Worm (Caenorhabditis elegans) whole organism, late embryonic: ENCODE measurements around the gene alh-9.

Experiments
- C08G9.2 ChIP-seq: sonication (generic microtip); optimal IDR thresholded peaks from 2 replicates; lab custom pipeline; 2016; ENCODE audit warnings: mild to moderate bottlenecking, missing genetic modification characterization, moderate library complexity, missing compliant biosample characterization
- C38D4.7 ChIP-seq: fragments of 200-800 bp; sonication (Bioruptor generic); optimal IDR thresholded peaks from 2 replicates; lab custom pipeline; 2018; ENCODE audit warnings: mild to moderate bottlenecking, missing genetic modification characterization, moderate library complexity, missing compliant biosample characterization
- ama-1 ChIP-seq: fragments of 150-350 bp; optimal IDR thresholded peaks from 2 replicates; lab custom pipeline; 2014
- ceh-18 ChIP-seq: sonication (generic microtip); optimal IDR thresholded peaks from 2 replicates; lab custom pipeline; 2016; ENCODE audit warnings: missing genetic modification characterization, missing compliant biosample characterization
- ceh-19 ChIP-seq: fragments of 200-800 bp; sonication (Bioruptor generic); optimal IDR thresholded peaks from 2 replicates; lab custom pipeline; 2018; ENCODE audit warnings: mild to moderate bottlenecking, missing genetic modification characterization, missing compliant biosample characterization
- ceh-2 ChIP-seq: sonication (generic microtip); optimal IDR thresholded peaks from 2 replicates; lab custom pipeline; 2016; ENCODE audit warnings: missing genotype, missing genetic modification characterization, missing compliant biosample characterization
- ceh-34 ChIP-seq: sonication (generic microtip); optimal IDR thresholded peaks from 2 replicates; lab custom pipeline; 2016; ENCODE audit warnings: mild to moderate bottlenecking, missing genetic modification characterization, missing compliant biosample characterization
- dmd-4 ChIP-seq: sonication (generic microtip); optimal IDR thresholded peaks from 2 replicates; lab custom pipeline; 2016; ENCODE audit warnings: borderline replicate concordance, missing genetic modification characterization, missing compliant biosample characterization
- dve-1 ChIP-seq: sonication (generic microtip); optimal IDR thresholded peaks from 2 replicates; lab custom pipeline; 2017; ENCODE audit warnings: antibody characterized with exemption, mild to moderate bottlenecking, missing genetic modification characterization, missing compliant biosample characterization
- elt-2 ChIP-seq: sonication (generic microtip); optimal IDR thresholded peaks from 2 replicates; lab custom pipeline; 2016; ENCODE audit warnings: missing genetic modification reagents, missing genetic modification characterization, missing compliant biosample characterization
- ets-4 ChIP-seq: sonication (generic microtip); optimal IDR thresholded peaks from 2 replicates; lab custom pipeline; 2016; ENCODE audit warnings: missing genetic modification characterization, missing compliant biosample characterization
- fax-1 ChIP-seq: sonication (generic microtip); optimal IDR thresholded peaks from 2 replicates; lab custom pipeline; 2016; ENCODE audit warnings: missing genotype, missing genetic modification characterization, missing compliant biosample characterization
- hlh-13 ChIP-seq: fragments of 200-800 bp; sonication (Bioruptor generic); optimal IDR thresholded peaks from 2 replicates; lab custom pipeline; 2018; ENCODE audit warnings: mild to moderate bottlenecking, missing genetic modification characterization, missing compliant biosample characterization
- hlh-6 ChIP-seq: sonication (generic microtip); optimal IDR thresholded peaks from 2 replicates; lab custom pipeline; 2016; ENCODE audit warnings: missing genotype, missing genetic modification characterization, missing compliant biosample characterization
- lin-11 ChIP-seq: fragments of 200-800 bp; sonication (Bioruptor generic); optimal IDR thresholded peaks from 2 replicates; lab custom pipeline; 2018; ENCODE audit warnings: mild to moderate bottlenecking, missing genetic modification characterization, missing compliant biosample characterization
- madf-2 ChIP-seq: sonication (generic microtip); optimal IDR thresholded peaks from 2 replicates; lab custom pipeline; 2017; ENCODE audit warnings: missing genetic modification characterization, missing compliant biosample characterization
- nfya-1 ChIP-seq: sonication (generic microtip); optimal IDR thresholded peaks from 2 replicates; lab custom pipeline; 2017; ENCODE audit warnings: missing genetic modification characterization, mild to moderate bottlenecking, missing compliant biosample characterization, antibody characterized with exemption, moderate library complexity
- nhr-11 ChIP-seq: fragments of 150-350 bp; optimal IDR thresholded peaks from 2 replicates; lab custom pipeline; 2014; ENCODE audit warnings: missing biosample characterization, missing genetic modification characterization
- nhr-232 ChIP-seq: sonication (generic microtip); optimal IDR thresholded peaks from 2 replicates; lab custom pipeline; 2016; ENCODE audit warnings: missing genetic modification characterization, missing compliant biosample characterization
- pros-1 ChIP-seq: fragments of 150-350 bp; optimal IDR thresholded peaks from 2 replicates; lab custom pipeline; 2014; ENCODE audit warnings: missing biosample characterization, missing genetic modification reagents, missing genetic modification characterization
- rnt-1 ChIP-seq: sonication (generic microtip); optimal IDR thresholded peaks from 2 replicates; lab custom pipeline; 2016; ENCODE audit warnings: missing genetic modification characterization, missing compliant biosample characterization
- sdc-2 ChIP-seq: sonication (generic microtip); optimal IDR thresholded peaks from 2 replicates; lab custom pipeline; 2016; ENCODE audit warnings: missing genotype, missing genetic modification characterization, missing compliant biosample characterization
- syd-9 ChIP-seq: sonication (generic microtip); optimal IDR thresholded peaks from 2 replicates; lab custom pipeline; 2016; ENCODE audit warnings: mild to moderate bottlenecking, missing genetic modification characterization, moderate library complexity, missing compliant biosample characterization
- unc-3 ChIP-seq, 2 experiments: fragments of 200-800 bp in 1 of 2; sonication (Bioruptor generic) in 1 of 2; sonication (generic microtip) in 1 of 2; conservative IDR thresholded peaks in 1 of 2; optimal IDR thresholded peaks in 1 of 2; 2 replicates each; pipeline versions ENCODE4 v1.3.6 to Lab custom; 2016 to 2022; ENCODE audit warnings: missing compliant biosample characterization in 2 of 2, missing genetic modification characterization in 2 of 2, missing genetic modification reagents in 1 of 2
- unc-42 ChIP-seq: sonication (generic microtip); optimal IDR thresholded peaks from 2 replicates; lab custom pipeline; 2016; ENCODE audit warnings: missing genotype, missing genetic modification characterization, missing compliant biosample characterization
- unc-55 ChIP-seq: sonication (generic microtip); optimal IDR thresholded peaks from 2 replicates; lab custom pipeline; 2017; ENCODE audit warnings: missing biosample characterization, missing genetic modification reagents, missing genetic modification characterization
- unc-86 ChIP-seq: sonication (generic microtip); optimal IDR thresholded peaks from 2 replicates; lab custom pipeline; 2016; ENCODE audit warnings: missing genetic modification characterization, missing compliant biosample characterization

The alh-9 gene

DNA sequence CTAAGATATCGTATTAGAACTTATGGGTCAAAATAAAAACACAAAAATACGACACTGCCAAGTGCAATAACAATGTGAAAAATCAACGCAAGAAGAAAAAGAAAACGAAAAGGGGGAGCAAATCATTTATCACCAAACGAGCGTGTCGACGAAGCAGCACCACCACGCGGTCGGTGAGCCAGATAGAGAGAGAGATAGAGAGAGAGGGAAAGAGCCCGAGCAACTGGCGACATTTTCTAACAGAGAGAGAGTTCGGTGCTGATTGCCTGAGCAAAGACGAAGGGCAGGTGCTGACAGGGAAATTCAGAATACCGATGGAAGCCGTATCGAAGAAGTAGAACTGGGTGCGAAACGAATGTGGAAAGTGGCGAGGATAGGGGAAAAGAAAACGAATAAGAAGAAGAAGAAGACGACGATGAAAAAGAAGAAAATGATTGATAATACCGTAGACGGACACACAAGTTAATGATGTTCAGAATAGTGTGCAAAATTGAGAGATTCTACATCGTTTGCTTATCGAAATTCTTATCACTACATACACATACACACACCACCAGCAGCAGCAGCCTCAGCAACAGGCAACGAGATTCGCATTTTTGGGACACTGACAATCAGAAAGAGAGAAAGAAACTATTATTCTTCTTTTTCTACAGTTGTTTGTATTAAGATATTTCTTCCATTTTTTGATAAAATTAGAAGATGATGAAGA lies 20.5 kb upstream of the alh-9 start:
- peak; percentile 23 for TF ChIP-seq ceh-34 (tag; lab: Kevin White, UChicago)
- TF ChIP-seq ets-4 (tag; lab: Kevin White, UChicago): peak; percentile 26
- TF ChIP-seq elt-2 (tag; lab: Kevin White, UChicago): peak; percentile 89
- TF ChIP-seq rnt-1 (tag; lab: Kevin White, UChicago): peak; percentile 49
- TF ChIP-seq ceh-2 (tag; lab: Kevin White, UChicago): no peak
- TF ChIP-seq C08G9.2: peak; percentile 46
- TF ChIP-seq lin-11: no peak
- TF ChIP-seq ceh-18: peak; percentile 63

DNA sequence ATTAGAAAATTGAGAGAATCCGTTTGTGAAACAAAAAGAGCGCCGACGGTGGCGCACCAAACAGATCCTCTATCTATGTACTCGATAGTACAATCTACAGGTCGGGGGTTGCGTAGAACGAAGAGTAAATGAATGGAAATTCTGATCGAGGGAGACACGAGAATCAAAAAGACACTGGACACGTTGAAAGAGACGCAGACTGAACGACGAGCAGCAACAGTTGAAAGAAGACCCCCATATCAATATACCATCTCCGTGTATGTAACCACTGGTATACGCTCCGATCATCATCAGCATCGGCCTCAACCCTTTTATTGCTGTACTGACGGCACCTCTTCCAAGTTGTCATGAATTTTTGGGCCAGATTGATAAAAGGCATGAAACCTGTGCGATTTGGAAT lies 19.6 kb upstream of the alh-9 start:
- TF ChIP-seq sdc-2 (no peak), ceh-19 (GFP tag; lab: Kevin White, UChicago) (no peak), dmd-4 (no peak)

DNA sequence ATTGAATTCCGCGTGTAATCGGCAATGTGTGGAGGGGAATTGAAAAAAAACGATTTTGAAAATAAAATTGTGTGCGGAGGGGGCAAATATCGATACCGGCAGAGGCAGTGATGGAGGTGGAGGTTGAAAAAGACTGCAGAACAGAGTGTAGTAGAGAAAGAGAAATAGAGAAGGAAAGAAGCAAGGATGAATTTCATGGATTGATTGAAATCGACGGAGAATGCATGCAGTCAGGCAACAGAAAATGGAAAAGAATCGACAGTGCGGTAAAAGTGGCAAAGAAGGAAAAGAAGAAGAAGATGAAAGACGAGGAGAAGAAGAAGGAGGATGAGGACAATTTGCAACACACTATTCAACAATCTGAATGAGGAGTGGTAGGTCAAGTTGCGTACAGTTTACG lies 19.0 kb upstream of the alh-9 start, which contains the start of gene W04D12.1:
TSS of gene W04D12.1 (plus strand) at position 111 of the 400 bp plus-strand sequence.
- TF ChIP-seq unc-86 (tag; lab: Kevin White, UChicago) (no peak), C38D4.7 (peak; percentile 18), unc-3 (GFP tag; conservative IDR thresholded peaks at IDR 0.05; lab: Robert Waterston, UW) (no peak), unc-3 (tag; optimal IDR thresholded peaks at IDR 0.05; lab: Kevin White, UChicago) (no peak), sdc-2 (peak; percentile 7), nfya-1 (tag; lab: Kevin White, UChicago) (peak; percentile 4), madf-2 (tag; lab: Kevin White, UChicago) (no peak)

DNA sequence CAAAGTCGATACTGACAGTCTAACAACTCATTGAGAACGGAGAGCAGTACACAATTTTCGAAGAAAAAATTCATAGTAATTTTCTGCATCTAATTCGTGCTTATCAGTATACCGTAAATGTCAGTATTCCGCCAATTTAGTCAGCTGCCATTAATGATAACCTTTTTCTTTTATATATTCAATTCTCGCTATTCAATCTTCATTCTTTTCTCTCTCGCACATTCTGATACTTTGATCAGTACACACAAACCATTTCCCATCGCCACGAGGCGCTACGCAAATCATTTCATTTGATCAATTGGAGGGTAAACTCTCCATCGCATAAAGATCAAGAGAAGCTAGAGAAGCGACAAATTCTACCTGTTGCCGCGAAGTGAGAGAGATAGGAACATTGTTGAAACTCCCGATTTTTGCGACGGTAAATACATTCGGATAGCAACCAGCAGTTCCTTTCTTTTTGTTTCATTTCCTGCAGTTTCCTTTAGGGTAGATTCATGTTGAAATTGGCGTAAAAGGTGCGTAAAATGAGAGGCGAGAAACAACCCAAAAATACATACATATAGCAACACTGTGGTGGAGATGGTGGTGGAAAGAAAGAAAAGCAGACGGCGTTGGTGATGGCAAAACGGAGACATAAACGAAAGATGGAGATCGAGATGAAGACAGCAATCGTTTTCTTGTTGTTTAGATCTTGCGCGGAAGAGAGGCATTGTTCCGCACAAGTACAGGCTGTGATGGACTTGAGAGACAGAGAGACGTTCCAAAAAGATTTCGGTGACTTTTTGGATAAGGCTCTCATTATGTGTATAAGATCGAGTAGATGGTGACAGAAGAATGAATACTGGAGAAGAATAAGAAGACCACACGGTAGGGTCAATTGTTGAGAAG lies 17.4 kb upstream of the alh-9 start:
- TF ChIP-seq ceh-18 (peak; percentile 39), madf-2 (tag; lab: Kevin White, UChicago) (no peak), ets-4 (tag; lab: Kevin White, UChicago) (peak; percentile 13), hlh-13 (GFP tag; lab: Kevin White, UChicago) (no peak), rnt-1 (tag; lab: Kevin White, UChicago) (peak; percentile 9), unc-55 (GFP tag; lab: Kevin White, UChicago) (peak; percentile 14)
- TF ChIP-seq, all 69 proteins: peak for 4

DNA sequence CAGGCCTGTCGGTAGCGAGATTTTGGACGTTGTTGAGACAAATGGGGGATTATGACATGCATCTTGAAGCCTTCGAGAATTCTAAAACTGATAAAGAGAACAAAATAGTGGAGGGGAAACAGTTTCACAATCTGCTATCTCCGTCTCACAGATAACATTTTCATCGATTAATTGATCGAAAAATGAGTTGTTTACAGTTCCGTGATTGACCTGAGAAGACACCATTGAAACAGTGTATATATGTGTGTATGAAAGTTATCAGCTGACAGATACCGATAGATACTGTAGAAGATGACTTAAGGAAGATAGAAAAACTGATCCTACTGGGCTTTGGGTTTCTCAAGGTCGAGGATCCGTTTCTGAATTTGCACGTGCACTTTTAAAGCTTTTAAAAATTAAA lies 16.7 kb upstream of the alh-9 start:
- TF ChIP-seq elt-2 (tag; lab: Kevin White, UChicago) (peak; percentile 23), dmd-4 (no peak)
- TF ChIP-seq, all 69 proteins: peak for 1

DNA sequence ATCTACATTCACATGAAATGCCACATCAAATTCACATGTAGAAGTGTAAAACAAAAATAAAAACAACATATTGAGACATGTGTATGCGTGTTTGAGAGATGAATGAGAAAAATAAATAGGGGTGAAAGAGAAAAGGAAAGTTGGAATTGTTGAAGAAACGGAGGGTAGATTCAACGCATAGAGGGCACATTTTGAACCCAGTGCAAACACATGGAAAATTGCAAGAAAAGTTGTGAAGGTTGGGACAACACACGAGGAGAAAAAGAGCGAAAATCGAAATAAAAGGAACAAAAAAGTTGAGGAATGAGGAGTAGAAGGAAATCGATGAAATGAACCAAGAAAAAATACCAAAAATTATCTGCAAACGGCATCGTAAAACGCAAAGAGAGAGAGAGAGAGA lies 16.2 kb upstream of the alh-9 start:
- no peak for TF ChIP-seq lin-11
- TF ChIP-seq ets-4 (tag; lab: Kevin White, UChicago): no peak
- no peak for TF ChIP-seq nhr-232
- no peak for TF ChIP-seq nhr-11 (tag; lab: Kevin White, UChicago)
- TF ChIP-seq syd-9 (tag; lab: Kevin White, UChicago): no peak
- no peak for TF ChIP-seq dmd-4
- no peak for TF ChIP-seq ama-1 (lab: Kevin White, UChicago)
- no peak for TF ChIP-seq fax-1 (tag; lab: Kevin White, UChicago)
- TF ChIP-seq pros-1 (tag; lab: Kevin White, UChicago): no peak
- no peak for TF ChIP-seq dve-1 (tag; lab: Kevin White, UChicago)
- TF ChIP-seq hlh-6: no peak

DNA sequence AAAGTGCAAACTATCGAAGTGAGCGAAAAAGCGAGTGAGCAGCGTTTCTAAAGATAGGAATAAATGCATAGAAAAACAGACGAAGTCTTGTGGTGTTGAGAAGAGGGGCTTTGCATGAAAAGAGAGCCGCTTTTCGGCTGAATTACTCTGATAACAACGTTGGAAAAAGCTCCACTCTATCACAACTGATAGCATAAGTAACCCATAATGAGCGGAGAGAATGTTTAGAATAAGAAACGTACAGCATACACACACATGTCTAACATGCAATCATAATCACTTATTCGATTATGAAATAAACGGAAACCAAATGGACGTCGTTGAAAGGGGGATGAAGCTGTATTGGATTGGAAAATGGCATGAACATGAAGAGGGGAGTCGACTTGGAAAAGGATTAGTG lies 15.5 kb upstream of the alh-9 start:
- TF ChIP-seq unc-42 (tag; lab: Kevin White, UChicago) (no peak), sdc-2 (peak; percentile 0)
- TF ChIP-seq, all 69 proteins: peak for 1
